Worm (Caenorhabditis elegans) whole organism, L2 larva: Measurements from ENCODE around the gene rsp-2.

Experiments
- F13H6.1 ChIP-seq: sonication (generic microtip); optimal IDR thresholded peaks from 2 replicates; lab custom pipeline; 2016; ENCODE audit warnings: missing genetic modification characterization, missing compliant biosample characterization
- R02D3.7 ChIP-seq: fragments of 150-350 bp; optimal IDR thresholded peaks from 2 replicates; lab custom pipeline; 2014; ENCODE audit warnings: missing biosample characterization, missing genetic modification characterization
- Y55F3AM.14 ChIP-seq: fragments of 200-800 bp; sonication (Bioruptor generic); optimal IDR thresholded peaks from 2 replicates; lab custom pipeline; 2018; ENCODE audit warnings: mild to moderate bottlenecking, missing genetic modification characterization, missing compliant biosample characterization
- ZK546.5 ChIP-seq: sonication (generic microtip); optimal IDR thresholded peaks from 2 replicates; lab custom pipeline; 2017; ENCODE audit warnings: missing biosample characterization, missing genetic modification characterization
- alr-1 ChIP-seq: fragments of 150-350 bp; optimal IDR thresholded peaks from 2 replicates; lab custom pipeline; 2014; ENCODE audit warnings: missing biosample characterization, missing genetic modification characterization
- aly-2 ChIP-seq: fragments of 150-350 bp; optimal IDR thresholded peaks from 2 replicates; lab custom pipeline; 2014; ENCODE audit warnings: missing biosample characterization, missing genetic modification characterization
- blmp-1 ChIP-seq: sonication (generic microtip); optimal IDR thresholded peaks from 2 replicates; lab custom pipeline; 2017; ENCODE audit warnings: missing genetic modification characterization, mild to moderate bottlenecking, missing compliant biosample characterization, antibody characterized with exemption, moderate library complexity; ENCODE audit not compliant: insufficient read depth
- ceh-16 ChIP-seq: fragments of 150-350 bp; optimal IDR thresholded peaks from 2 replicates; lab custom pipeline; 2014; ENCODE audit warnings: missing biosample characterization, missing genetic modification characterization
- egl-27 ChIP-seq: sonication (generic microtip); optimal IDR thresholded peaks from 3 replicates; lab custom pipeline; 2017; ENCODE audit warnings: missing biosample characterization, missing genetic modification reagents, missing genetic modification characterization
- elt-1 ChIP-seq: fragments of 150-350 bp; optimal IDR thresholded peaks from 2 replicates; lab custom pipeline; 2014; ENCODE audit warnings: missing biosample characterization, missing genetic modification characterization
- elt-3 ChIP-seq: sonication (generic microtip); optimal IDR thresholded peaks from 2 replicates; lab custom pipeline; 2017; ENCODE audit warnings: missing biosample characterization, missing genetic modification characterization
- fos-1 ChIP-seq: fragments of 150-350 bp; optimal IDR thresholded peaks from 2 replicates; lab custom pipeline; 2014; ENCODE audit warnings: missing biosample characterization, missing genetic modification characterization
- gmeb-1 ChIP-seq: fragments of 150-350 bp; optimal IDR thresholded peaks from 2 replicates; lab custom pipeline; 2014; ENCODE audit warnings: missing biosample characterization, missing genetic modification characterization
- lin-11 ChIP-seq: fragments of 150-350 bp; sonication (generic microtip); optimal IDR thresholded peaks from 2 replicates; lab custom pipeline; 2014; ENCODE audit warnings: missing biosample characterization, missing genetic modification characterization, inconsistent platforms, mixed read lengths
- lin-13 ChIP-seq: fragments of 150-350 bp; optimal IDR thresholded peaks from 2 replicates; lab custom pipeline; 2014; ENCODE audit warnings: missing biosample characterization, missing genetic modification reagents, missing genetic modification characterization
- lin-39 ChIP-seq: fragments of 150-350 bp; optimal IDR thresholded peaks from 2 replicates; lab custom pipeline; 2014; ENCODE audit warnings: missing biosample characterization, missing genetic modification reagents, missing genetic modification characterization
- lsy-2 ChIP-seq, 2 experiments: fragments of 150-350 bp in 1 of 2; sonication (generic microtip) in 1 of 2; optimal IDR thresholded peaks; 2 replicates each; lab custom pipeline; 2014 to 2017; ENCODE audit warnings: missing biosample characterization in 2 of 2, missing genetic modification characterization in 2 of 2
- mab-5 ChIP-seq: fragments of 150-350 bp; optimal IDR thresholded peaks from 2 replicates; lab custom pipeline; 2014; ENCODE audit warnings: missing biosample characterization, missing genetic modification characterization
- mbf-1 ChIP-seq: sonication (generic microtip); optimal IDR thresholded peaks from 2 replicates; lab custom pipeline; 2017; ENCODE audit warnings: missing biosample characterization, missing genetic modification characterization
- mdl-1 ChIP-seq, 2 experiments: fragments of 150-350 bp in 1 of 2; sonication (generic microtip) in 1 of 2; optimal IDR thresholded peaks; 2 replicates each; lab custom pipeline; 2017; ENCODE audit warnings: missing biosample characterization in 2 of 2, missing genetic modification characterization in 2 of 2
- nhr-10 ChIP-seq: sonication (generic microtip); optimal IDR thresholded peaks from 2 replicates; lab custom pipeline; 2017; ENCODE audit warnings: missing biosample characterization, missing genetic modification characterization
- nhr-12 ChIP-seq: fragments of 150-350 bp; optimal IDR thresholded peaks from 2 replicates; lab custom pipeline; 2014; ENCODE audit warnings: missing biosample characterization, missing genetic modification characterization
- nhr-21 ChIP-seq: fragments of 150-350 bp; optimal IDR thresholded peaks from 2 replicates; lab custom pipeline; 2014; ENCODE audit warnings: missing biosample characterization, missing genetic modification characterization
- nhr-237 ChIP-seq: fragments of 150-350 bp; optimal IDR thresholded peaks from 2 replicates; lab custom pipeline; 2014; ENCODE audit warnings: missing biosample characterization, missing genetic modification characterization
- nhr-25 ChIP-seq: fragments of 150-350 bp; sonication (generic microtip); optimal IDR thresholded peaks from 3 replicates; lab custom pipeline; 2014; ENCODE audit warnings: missing biosample characterization, missing genetic modification characterization
- nhr-6 ChIP-seq: fragments of 150-350 bp; optimal IDR thresholded peaks from 2 replicates; lab custom pipeline; 2014; ENCODE audit warnings: missing biosample characterization, missing genetic modification characterization
- nhr-77 ChIP-seq: fragments of 150-350 bp; optimal IDR thresholded peaks from 2 replicates; lab custom pipeline; 2014; ENCODE audit warnings: missing biosample characterization, missing genetic modification characterization
- peb-1 ChIP-seq: fragments of 150-350 bp; optimal IDR thresholded peaks from 2 replicates; lab custom pipeline; 2014; ENCODE audit warnings: missing biosample characterization, missing genetic modification characterization
- sem-4 ChIP-seq: fragments of 150-350 bp; optimal IDR thresholded peaks from 2 replicates; lab custom pipeline; 2014; ENCODE audit warnings: missing biosample characterization, missing genetic modification reagents, missing genetic modification characterization
- sma-3 ChIP-seq: sonication (generic microtip); optimal IDR thresholded peaks from 2 replicates; lab custom pipeline; 2016; ENCODE audit warnings: missing genetic modification reagents, missing genetic modification characterization, missing compliant biosample characterization
- sma-9 ChIP-seq, 2 experiments: fragments of 150-350 bp in 1 of 2; sonication (generic microtip) in 1 of 2; optimal IDR thresholded peaks; 2 replicates each; lab custom pipeline; 2014 to 2016; ENCODE audit warnings: missing genetic modification characterization in 2 of 2, mild to moderate bottlenecking in 1 of 2, missing biosample characterization in 1 of 2, missing compliant biosample characterization in 1 of 2, missing genetic modification reagents in 1 of 2, moderate library complexity in 1 of 2
- snpc-4 ChIP-seq: fragments of 150-350 bp; optimal IDR thresholded peaks from 2 replicates; lab custom pipeline; 2014; ENCODE audit warnings: missing biosample characterization, missing genetic modification characterization
- unc-55 ChIP-seq: fragments of 150-350 bp; sonication (generic microtip); optimal IDR thresholded peaks from 3 replicates; lab custom pipeline; 2014; ENCODE audit warnings: missing biosample characterization, missing genetic modification reagents, missing genetic modification characterization
- unc-62 ChIP-seq: fragments of 150-350 bp; optimal IDR thresholded peaks from 2 replicates; lab custom pipeline; 2014; ENCODE audit warnings: missing biosample characterization, missing genetic modification reagents, missing genetic modification characterization
- zag-1 ChIP-seq: fragments of 150-350 bp; optimal IDR thresholded peaks from 2 replicates; lab custom pipeline; 2014; ENCODE audit warnings: missing biosample characterization, missing genetic modification characterization
- ztf-1 ChIP-seq: fragments of 200-800 bp; sonication (Bioruptor generic); conservative IDR thresholded peaks from 2 replicates; pipeline ENCODE4 v1.3.6; 2022; ENCODE audit warnings: missing genetic modification characterization, missing compliant biosample characterization
- ztf-11 ChIP-seq: sonication (generic microtip); optimal IDR thresholded peaks from 2 replicates; lab custom pipeline; 2017; ENCODE audit warnings: missing biosample characterization, missing genetic modification characterization

Gene rsp-2

ce11 chrII:11500198-11500597 lies 47.4 kb upstream of the rsp-2 start, which contains the start of gene B0334.20:
B0334.20 (minus strand) TSS chrII:11500459.
- no peak for TF ChIP-seq nhr-6 (tag; lab: Kevin White, UChicago)
- peak; percentile 53 for TF ChIP-seq fos-1 (tag; lab: Kevin White, UChicago)

ce11 chrII:11497365-11497764 lies 44.6 kb upstream of the rsp-2 start, which contains the start of gene B0334.5:
B0334.5 (plus strand) TSS chrII:11497665.
- TF ChIP-seq nhr-6 (tag; lab: Kevin White, UChicago): no peak
- TF ChIP-seq lsy-2 (tag; optimal IDR thresholded peaks at IDR 0.05; lab: Kevin White, UChicago): no peak
- TF ChIP-seq zag-1: no peak
- no peak for TF ChIP-seq alr-1 (tag; lab: Kevin White, UChicago)
- no peak for TF ChIP-seq ztf-11 (tag; lab: Kevin White, UChicago)
- no peak for TF ChIP-seq blmp-1 (tag; lab: Kevin White, UChicago)
- no peak for TF ChIP-seq snpc-4 (tag; lab: Kevin White, UChicago)
- no peak for TF ChIP-seq nhr-12 (tag; lab: Kevin White, UChicago)
- TF ChIP-seq ztf-1 (GFP tag; lab: Robert Waterston, UW): no peak
- TF ChIP-seq sem-4 (tag; lab: Kevin White, UChicago): no peak
- no peak for TF ChIP-seq ZK546.5
- TF ChIP-seq peb-1 (tag; lab: Kevin White, UChicago): no peak
- TF ChIP-seq lin-11 (tag; lab: Kevin White, UChicago): no peak
- TF ChIP-seq nhr-25 (tag; lab: Kevin White, UChicago): no peak
- TF ChIP-seq sma-9 (GFP tag; optimal IDR thresholded peaks at IDR 0.05; lab: Kevin White, UChicago): no peak
- no peak for TF ChIP-seq sma-9 (tag; optimal IDR thresholded peaks at IDR 0.05; lab: Kevin White, UChicago)
- no peak for TF ChIP-seq lin-39 (tag; lab: Kevin White, UChicago)
- no peak for TF ChIP-seq mbf-1 (tag; lab: Kevin White, UChicago)
- no peak for TF ChIP-seq Y55F3AM.14

- TF ChIP-seq ztf-1 (GFP tag; lab: Robert Waterston, UW) (no peak), zag-1 (no peak), nhr-6 (tag; lab: Kevin White, UChicago) (no peak), lin-39 (tag; lab: Kevin White, UChicago) (no peak), gmeb-1 (tag; lab: Kevin White, UChicago) (no peak), lin-11 (tag; lab: Kevin White, UChicago) (no peak), lin-13 (no peak), nhr-21 (tag; lab: Kevin White, UChicago) (no peak), Y55F3AM.14 (no peak), R02D3.7 (no peak), blmp-1 (tag; lab: Kevin White, UChicago) (no peak), unc-55 (no peak), egl-27 (tag; lab: Kevin White, UChicago) (no peak), unc-62 (GFP tag; lab: Kevin White, UChicago) (no peak), F13H6.1 (tag; lab: Kevin White, UChicago) (peak; percentile 43), aly-2 (no peak), nhr-77 (tag; lab: Kevin White, UChicago) (no peak), nhr-12 (tag; lab: Kevin White, UChicago) (no peak), mab-5 (tag; lab: Kevin White, UChicago) (peak; percentile 9), nhr-237 (tag; lab: Kevin White, UChicago) (no peak), snpc-4 (tag; lab: Kevin White, UChicago) (no peak), ZK546.5 (no peak), nhr-10 (tag; lab: Kevin White, UChicago) (no peak), sma-9 (GFP tag; optimal IDR thresholded peaks at IDR 0.05; lab: Kevin White, UChicago) (peak; percentile 17), sma-9 (tag; optimal IDR thresholded peaks at IDR 0.05; lab: Kevin White, UChicago) (no peak), ceh-16 (tag; lab: Kevin White, UChicago) (no peak), mdl-1 (tag; optimal IDR thresholded peaks at IDR 0.05; lab: Kevin White, UChicago) (no peak), nhr-25 (tag; lab: Kevin White, UChicago) (no peak), elt-3 (tag; lab: Kevin White, UChicago) (no peak), mbf-1 (tag; lab: Kevin White, UChicago) (no peak), sma-3 (no peak), lsy-2 (tag; optimal IDR thresholded peaks at IDR 0.05; lab: Kevin White, UChicago) (peak in 1 of 2 experiments; percentile 34), elt-1 (tag; lab: Kevin White, UChicago) (no peak)
Measured at ce11 chrII:11496767-11497166, 44.0 kb upstream of the rsp-2 start, which contains the start of gene emc-5. emc-5 (plus strand) TSS chrII:11496780.
